Worm (Caenorhabditis elegans) whole organism, mixed stage, embryonic: ENCODE results near the gene Y43F8C.13.
"Not testable (repeated sequence)": the region's sequence is repeated elsewhere in the genome, so short reads cannot be mapped to it uniquely, and the experiment has no call there.

Experiments
- M03D4.4 ChIP-seq: sonication (generic microtip); optimal IDR thresholded peaks from 2 replicates; lab custom pipeline; 2017; ENCODE audit warnings: mild to moderate bottlenecking, missing genetic modification characterization, missing compliant biosample characterization
- bed-3 ChIP-seq: fragments of 200-800 bp; sonication (Bioruptor generic); optimal IDR thresholded peaks from 3 replicates; lab custom pipeline; 2018; ENCODE audit warnings: mild to moderate bottlenecking, missing genetic modification characterization, moderate library complexity, missing compliant biosample characterization
- blmp-1 ChIP-seq: fragments of 150-350 bp; optimal IDR thresholded peaks from 2 replicates; lab custom pipeline; 2014; ENCODE audit warnings: missing biosample characterization, missing genetic modification characterization
- ceh-39 ChIP-seq: fragments of 150-350 bp; optimal IDR thresholded peaks from 2 replicates; lab custom pipeline; 2014; ENCODE audit warnings: missing biosample characterization, missing genetic modification characterization
- ceh-43 ChIP-seq: fragments of 200-800 bp; sonication (Bioruptor generic); optimal IDR thresholded peaks from 2 replicates; lab custom pipeline; 2018; ENCODE audit warnings: mild to moderate bottlenecking, missing genetic modification characterization, moderate library complexity, missing compliant biosample characterization
- ceh-83 ChIP-seq: fragments of 200-800 bp; sonication (Bioruptor generic); optimal IDR thresholded peaks from 2 replicates; lab custom pipeline; 2018; ENCODE audit warnings: mild to moderate bottlenecking, missing genetic modification characterization, missing compliant biosample characterization
- ces-1 ChIP-seq: fragments of 150-350 bp; optimal IDR thresholded peaks from 2 replicates; lab custom pipeline; 2014; ENCODE audit warnings: missing biosample characterization, missing genetic modification reagents, missing genetic modification characterization
- cnd-1 ChIP-seq: fragments of 200-800 bp; sonication (Bioruptor generic); optimal IDR thresholded peaks from 2 replicates; lab custom pipeline; 2018; ENCODE audit warnings: mild to moderate bottlenecking, missing genetic modification characterization, missing compliant biosample characterization
- drap-1 ChIP-seq: fragments of 200-800 bp; sonication (Bioruptor generic); optimal IDR thresholded peaks from 3 replicates; lab custom pipeline; 2018; ENCODE audit warnings: mild to moderate bottlenecking, missing genetic modification characterization, missing compliant biosample characterization
- elt-1 ChIP-seq: sonication (generic microtip); optimal IDR thresholded peaks from 2 replicates; lab custom pipeline; 2017; ENCODE audit warnings: missing genetic modification characterization, mild to moderate bottlenecking, missing compliant biosample characterization, antibody characterized with exemption, moderate library complexity, borderline replicate concordance; ENCODE audit not compliant: insufficient read depth
- elt-3 ChIP-seq: fragments of 150-350 bp; optimal IDR thresholded peaks from 2 replicates; lab custom pipeline; 2014; ENCODE audit warnings: missing biosample characterization, missing genetic modification characterization
- flh-1 ChIP-seq: fragments of 200-800 bp; sonication (Bioruptor generic); optimal IDR thresholded peaks from 2 replicates; lab custom pipeline; 2018; ENCODE audit warnings: mild to moderate bottlenecking, missing genetic modification characterization, moderate library complexity, missing compliant biosample characterization
- ham-2 ChIP-seq: fragments of 200-800 bp; sonication (Bioruptor generic); optimal IDR thresholded peaks from 2 replicates; lab custom pipeline; 2018; ENCODE audit warnings: mild to moderate bottlenecking, missing genetic modification characterization, missing compliant biosample characterization
- lin-13 ChIP-seq: fragments of 150-350 bp; optimal IDR thresholded peaks from 2 replicates; lab custom pipeline; 2014; ENCODE audit warnings: missing biosample characterization, missing genetic modification characterization
- lin-32 ChIP-seq: fragments of 200-800 bp; sonication (Bioruptor generic); optimal IDR thresholded peaks from 2 replicates; lab custom pipeline; 2018; ENCODE audit warnings: mild to moderate bottlenecking, missing genetic modification characterization, missing compliant biosample characterization
- mab-5 ChIP-seq: fragments of 150-350 bp; optimal IDR thresholded peaks from 2 replicates; lab custom pipeline; 2014; ENCODE audit warnings: missing biosample characterization, missing genetic modification characterization
- mep-1 ChIP-seq: fragments of 150-350 bp; optimal IDR thresholded peaks from 2 replicates; lab custom pipeline; 2017; ENCODE audit warnings: missing biosample characterization, missing genetic modification reagents, missing genetic modification characterization, inconsistent platforms
- mls-2 ChIP-seq: sonication (generic microtip); optimal IDR thresholded peaks from 2 replicates; lab custom pipeline; 2016; ENCODE audit warnings: mild to moderate bottlenecking, missing genetic modification characterization, moderate library complexity, missing compliant biosample characterization
- nhr-2 ChIP-seq: fragments of 150-350 bp; optimal IDR thresholded peaks from 2 replicates; lab custom pipeline; 2014; ENCODE audit warnings: missing biosample characterization, missing genetic modification characterization
- nhr-237 ChIP-seq: fragments of 150-350 bp; optimal IDR thresholded peaks from 2 replicates; lab custom pipeline; 2014; ENCODE audit warnings: missing biosample characterization, missing genetic modification characterization
- nhr-28 ChIP-seq: fragments of 150-350 bp; optimal IDR thresholded peaks from 2 replicates; lab custom pipeline; 2014; ENCODE audit warnings: missing biosample characterization, missing genetic modification characterization
- nhr-76 ChIP-seq: sonication (generic microtip); optimal IDR thresholded peaks from 2 replicates; lab custom pipeline; 2017; ENCODE audit warnings: missing biosample characterization, missing genetic modification characterization
- pha-4 ChIP-seq: fragments of 150-350 bp; optimal IDR thresholded peaks from 2 replicates; lab custom pipeline; 2018; ENCODE audit warnings: missing biosample characterization, missing genetic modification reagents, missing genetic modification characterization
- sptf-1 ChIP-seq: sonication (generic microtip); optimal IDR thresholded peaks from 2 replicates; lab custom pipeline; 2017; ENCODE audit warnings: mild to moderate bottlenecking, missing genetic modification characterization, moderate library complexity, missing compliant biosample characterization
- tbx-8 ChIP-seq: fragments of 200-800 bp; sonication (Bioruptor generic); optimal IDR thresholded peaks from 2 replicates; lab custom pipeline; 2018; ENCODE audit warnings: mild to moderate bottlenecking, missing genetic modification characterization, moderate library complexity, missing compliant biosample characterization
- unc-120 ChIP-seq: sonication (generic microtip); optimal IDR thresholded peaks from 2 replicates; lab custom pipeline; 2017; ENCODE audit warnings: missing genetic modification characterization, missing compliant biosample characterization; ENCODE audit not compliant: poor library complexity, severe bottlenecking
- unc-62 ChIP-seq: fragments of 150-350 bp; optimal IDR thresholded peaks from 2 replicates; lab custom pipeline; 2014; ENCODE audit warnings: missing biosample characterization, missing genetic modification reagents, missing genetic modification characterization
- ztf-11 ChIP-seq: fragments of 150-350 bp; optimal IDR thresholded peaks from 2 replicates; lab custom pipeline; 2014; ENCODE audit warnings: missing biosample characterization, missing genetic modification characterization

Y43F8C.13 gene

ce11 chrV:19715419-19715818 is 18.2 kb upstream of the Y43F8C.13 start, which contains the start of gene Y43F8C.16:
Gene Y43F8C.16, minus strand, starts transcription at chrV:19715519.
- TF ChIP-seq M03D4.4 (tag; lab: Kevin White, UChicago) (no peak), ceh-83 (GFP tag; lab: Kevin White, UChicago) (no peak), ceh-43 (GFP tag; lab: Kevin White, UChicago) (no peak)

ce11 chrV:19711646-19712045 is 14.4 kb upstream of the Y43F8C.13 start, which contains the start of gene Y43F8C.23:
Gene Y43F8C.23, minus strand, starts transcription at chrV:19711746.
- TF ChIP-seq nhr-76; mab-5 (tag; lab: Kevin White, UChicago); sptf-1 (tag; lab: Kevin White, UChicago): not testable (repeated sequence)

- not testable (repeated sequence) for TF ChIP-seq nhr-2; lin-13; ham-2 (GFP tag; lab: Kevin White, UChicago)
Observed at ce11 chrV:19710514-19710913, 13.3 kb upstream of the Y43F8C.13 start, which contains the start of gene Y43F8C.15. Gene Y43F8C.15, minus strand, starts transcription at chrV:19710614.

- TF ChIP-seq unc-62, result no peak
- no peak for TF ChIP-seq ces-1 (GFP tag; lab: Kevin White, UChicago)
- TF ChIP-seq mep-1, result no peak
- TF ChIP-seq elt-1, result no peak
- TF ChIP-seq tbx-8, result no peak
- TF ChIP-seq mab-5 (tag; lab: Kevin White, UChicago), result no peak
- no peak for TF ChIP-seq M03D4.4 (tag; lab: Kevin White, UChicago)
- TF ChIP-seq lin-32, result no peak
- no peak for TF ChIP-seq unc-120 (tag; lab: Kevin White, UChicago)
- no peak for TF ChIP-seq ztf-11 (tag; lab: Kevin White, UChicago)
- no peak for TF ChIP-seq flh-1 (GFP tag; lab: Kevin White, UChicago)
- no peak for TF ChIP-seq elt-3
- no peak for TF ChIP-seq nhr-28 (tag; lab: Kevin White, UChicago)
- no peak for TF ChIP-seq lin-13
Observed at ce11 chrV:19708849-19709248, 11.7 kb upstream of the Y43F8C.13 start, which contains the start of gene srv-3. Gene srv-3, minus strand, starts transcription at chrV:19708949.

ce11 chrV:19691954-19692353 is 5.2 kb downstream of the Y43F8C.13 start:
- TF ChIP-seq ham-2 (GFP tag; lab: Kevin White, UChicago) (no peak), flh-1 (GFP tag; lab: Kevin White, UChicago) (no peak), ceh-39 (tag; lab: Kevin White, UChicago) (no peak), blmp-1 (tag; lab: Kevin White, UChicago) (no peak), nhr-76 (no peak), unc-62 (no peak), pha-4 (no peak), ces-1 (GFP tag; lab: Kevin White, UChicago) (no peak), mls-2 (tag; lab: Kevin White, UChicago) (no peak), ztf-11 (tag; lab: Kevin White, UChicago) (no peak), mep-1 (no peak), ceh-43 (GFP tag; lab: Kevin White, UChicago) (no peak), sptf-1 (tag; lab: Kevin White, UChicago) (no peak), bed-3 (GFP tag; lab: Kevin White, UChicago) (no peak), drap-1 (GFP tag; lab: Kevin White, UChicago) (no peak), cnd-1 (tag; lab: Kevin White, UChicago) (no peak), nhr-237 (tag; lab: Kevin White, UChicago) (no peak)

- no peak for TF ChIP-seq mls-2 (tag; lab: Kevin White, UChicago)
- TF ChIP-seq, all 35 proteins: peak for 0
Observed at ce11 chrV:19691271-19691886, 5.8 kb downstream of the Y43F8C.13 start.
